Worm (Caenorhabditis elegans) whole organism, late embryonic: ENCODE results near the gene F37B12.1.

Source experiments
- C08G9.2 ChIP-seq: sonication (generic microtip); optimal IDR thresholded peaks from 2 replicates; lab custom pipeline; 2016; ENCODE audit warnings: mild to moderate bottlenecking, missing genetic modification characterization, moderate library complexity, missing compliant biosample characterization
- K02D7.2 ChIP-seq: sonication (generic microtip); optimal IDR thresholded peaks from 2 replicates; lab custom pipeline; 2017; ENCODE audit warnings: mild to moderate bottlenecking, missing genetic modification characterization, missing compliant biosample characterization
- ama-1 ChIP-seq: fragments of 150-350 bp; optimal IDR thresholded peaks from 2 replicates; lab custom pipeline; 2014
- ceh-48 ChIP-seq: sonication (generic microtip); optimal IDR thresholded peaks from 2 replicates; lab custom pipeline; 2016; ENCODE audit warnings: missing genetic modification characterization, inconsistent platforms, missing compliant biosample characterization
- ceh-9 ChIP-seq: sonication (generic microtip); optimal IDR thresholded peaks from 2 replicates; lab custom pipeline; 2016; ENCODE audit warnings: mild to moderate bottlenecking, missing genetic modification characterization, inconsistent platforms, missing compliant biosample characterization
- fkh-10 ChIP-seq: fragments of 150-350 bp; optimal IDR thresholded peaks from 2 replicates; lab custom pipeline; 2014; ENCODE audit warnings: missing biosample characterization, missing genetic modification reagents, missing genetic modification characterization
- hlh-13 ChIP-seq: fragments of 200-800 bp; sonication (Bioruptor generic); optimal IDR thresholded peaks from 2 replicates; lab custom pipeline; 2018; ENCODE audit warnings: mild to moderate bottlenecking, missing genetic modification characterization, missing compliant biosample characterization
- hlh-30 ChIP-seq: sonication (generic microtip); optimal IDR thresholded peaks from 2 replicates; lab custom pipeline; 2017; ENCODE audit warnings: antibody characterized with exemption, missing genetic modification characterization, missing compliant biosample characterization; ENCODE audit not compliant: insufficient read depth
- mec-3 ChIP-seq: sonication (generic microtip); optimal IDR thresholded peaks from 2 replicates; lab custom pipeline; 2016; ENCODE audit warnings: borderline replicate concordance, missing genetic modification characterization, missing compliant biosample characterization
- pax-1 ChIP-seq: fragments of 150-350 bp; optimal IDR thresholded peaks from 2 replicates; lab custom pipeline; 2014; ENCODE audit warnings: missing biosample characterization, missing genetic modification characterization
- pqm-1 ChIP-seq: sonication (generic microtip); optimal IDR thresholded peaks from 2 replicates; lab custom pipeline; 2016; ENCODE audit warnings: missing genetic modification characterization, missing compliant biosample characterization
- syd-9 ChIP-seq: sonication (generic microtip); optimal IDR thresholded peaks from 2 replicates; lab custom pipeline; 2016; ENCODE audit warnings: mild to moderate bottlenecking, missing genetic modification characterization, moderate library complexity, missing compliant biosample characterization
- tbx-2 ChIP-seq: sonication (generic microtip); optimal IDR thresholded peaks from 2 replicates; lab custom pipeline; 2016; ENCODE audit warnings: missing genetic modification characterization, missing compliant biosample characterization
- unc-86 ChIP-seq: sonication (generic microtip); optimal IDR thresholded peaks from 2 replicates; lab custom pipeline; 2016; ENCODE audit warnings: missing genetic modification characterization, missing compliant biosample characterization

DNA sequence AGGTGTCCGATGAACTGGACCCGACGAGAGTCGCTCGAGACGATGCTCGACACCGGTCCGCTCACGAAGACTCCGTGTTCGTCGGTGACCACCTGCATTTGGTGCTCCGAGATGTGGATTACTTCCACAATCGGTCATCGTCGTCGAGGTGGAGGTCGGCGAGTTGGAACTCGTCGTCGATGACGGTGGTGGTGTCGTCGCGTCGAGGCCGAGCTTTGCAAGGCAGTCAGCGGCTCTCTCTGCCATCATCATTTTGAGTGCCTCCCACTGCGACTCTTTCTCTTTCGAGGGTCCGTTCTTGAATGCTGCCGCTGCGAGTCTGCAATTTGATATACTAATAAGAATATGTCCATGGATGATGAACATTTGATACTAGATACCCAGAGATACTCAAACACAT is 21.3 kb downstream of the F37B12.1 start:
- no peak for TF ChIP-seq hlh-13 (GFP tag; lab: Kevin White, UChicago)
- TF ChIP-seq pqm-1 (tag; lab: Kevin White, UChicago) = no peak
- no peak for TF ChIP-seq ceh-9 (tag; lab: Kevin White, UChicago)
- no peak for TF ChIP-seq ama-1 (lab: Kevin White, UChicago)
- TF ChIP-seq K02D7.2 (tag; lab: Kevin White, UChicago) = no peak
- no peak for TF ChIP-seq pax-1 (tag; lab: Kevin White, UChicago)
- no peak for TF ChIP-seq unc-86 (tag; lab: Kevin White, UChicago)
- no peak for TF ChIP-seq fkh-10 (GFP tag; lab: Kevin White, UChicago)
- no peak for TF ChIP-seq C08G9.2 (tag; lab: Kevin White, UChicago)
- no peak for TF ChIP-seq hlh-30 (tag; lab: Kevin White, UChicago)
- TF ChIP-seq tbx-2 = no peak
- no peak for TF ChIP-seq syd-9 (tag; lab: Kevin White, UChicago)
- no peak for TF ChIP-seq mec-3
- no peak for TF ChIP-seq ceh-48
